Worm (Caenorhabditis elegans) whole organism, midembryonic: ENCODE data around the gene F53B3.5.

Experiments used
- T22C8.4 ChIP-seq: fragments of 200-800 bp; sonication (Bioruptor generic); IDR thresholded peaks from 2 replicates; pipeline ENCODE4 v1.3.6; 2022; ENCODE audit warnings: missing genetic modification characterization, missing compliant biosample characterization
- cog-1 ChIP-seq: sonication (generic microtip); optimal IDR thresholded peaks from 2 replicates; lab custom pipeline; 2016; ENCODE audit warnings: missing genetic modification characterization, missing compliant biosample characterization
- flt-1 ChIP-seq: fragments of 200-800 bp; sonication (Bioruptor generic); IDR thresholded peaks from 2 replicates; pipeline ENCODE4 v1.3.6; 2022; ENCODE audit warnings: missing genetic modification characterization, missing compliant biosample characterization
- klf-2 ChIP-seq: fragments of 200-800 bp; sonication (Bioruptor generic); conservative IDR thresholded peaks from 2 replicates; pipeline ENCODE4 v1.3.6; 2022; ENCODE audit warnings: missing genetic modification reagents, missing genetic modification characterization, missing compliant biosample characterization
- med-1 ChIP-seq: sonication (generic microtip); optimal IDR thresholded peaks from 2 replicates; lab custom pipeline; 2017; ENCODE audit warnings: missing genetic modification characterization, mild to moderate bottlenecking, missing compliant biosample characterization, antibody characterized with exemption, missing genetic modification reagents; ENCODE audit not compliant: insufficient read depth
- ref-1 ChIP-seq: fragments of 200-800 bp; sonication (Bioruptor generic); conservative IDR thresholded peaks from 2 replicates; pipeline ENCODE4 v1.3.6; 2022; ENCODE audit warnings: missing genetic modification reagents, missing genetic modification characterization, missing compliant biosample characterization
- tab-1 ChIP-seq: fragments of 200-800 bp; sonication (Bioruptor generic); IDR thresholded peaks from 2 replicates; pipeline ENCODE4 v1.3.6; 2022; ENCODE audit warnings: missing genetic modification characterization, missing compliant biosample characterization
- ztf-23 ChIP-seq: fragments of 200-800 bp; sonication (Bioruptor generic); IDR thresholded peaks from 2 replicates; pipeline ENCODE4 v1.3.6; 2022; ENCODE audit warnings: missing genetic modification reagents, missing genetic modification characterization, missing compliant biosample characterization
- ztf-29 ChIP-seq: fragments of 200-800 bp; sonication (Bioruptor generic); IDR thresholded peaks from 2 replicates; pipeline ENCODE4 v1.3.6; 2022; ENCODE audit warnings: missing genetic modification reagents, missing genetic modification characterization, missing compliant biosample characterization

The F53B3.5 gene

DNA sequence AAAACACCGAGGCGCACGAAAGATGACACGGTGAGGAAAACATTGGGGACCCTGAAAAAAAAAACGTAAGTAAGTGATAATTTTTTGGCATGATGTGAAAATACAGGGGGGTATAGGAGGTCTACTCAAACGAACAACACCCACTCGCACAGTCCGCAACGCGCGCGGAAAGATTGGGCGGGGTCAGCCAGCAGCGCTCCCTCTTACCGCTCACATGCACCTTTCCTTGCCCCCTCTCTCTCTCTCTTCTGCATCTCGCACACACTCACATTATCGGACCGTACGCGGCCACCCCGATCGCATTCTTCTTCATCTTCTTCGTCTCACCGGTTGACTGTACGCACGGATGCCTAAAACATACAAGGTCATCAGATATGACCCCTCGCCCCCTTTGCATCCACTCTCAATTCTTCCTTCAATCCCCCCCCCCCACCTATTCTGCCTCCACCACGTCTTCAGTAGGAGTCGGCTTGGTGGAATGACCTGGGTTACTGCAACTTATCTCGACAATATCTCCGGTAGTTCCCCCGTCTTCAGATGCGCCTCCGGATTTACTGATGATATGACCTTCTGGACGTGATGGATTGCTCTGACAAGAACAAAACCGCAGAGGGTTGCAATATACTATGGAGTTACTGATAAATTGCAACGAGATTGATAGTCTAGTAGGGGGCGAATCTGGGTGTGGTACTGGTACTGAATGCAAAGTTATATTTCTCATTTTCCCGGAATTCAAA, at the start of gene F53B3.5:
Gene F53B3.5 (minus strand): TSS at position 51 of the 737 bp plus-strand sequence.
- TF ChIP-seq flt-1: peak; percentile 67
- TF ChIP-seq med-1 (GFP tag; lab: Kevin White, UChicago): no peak

DNA sequence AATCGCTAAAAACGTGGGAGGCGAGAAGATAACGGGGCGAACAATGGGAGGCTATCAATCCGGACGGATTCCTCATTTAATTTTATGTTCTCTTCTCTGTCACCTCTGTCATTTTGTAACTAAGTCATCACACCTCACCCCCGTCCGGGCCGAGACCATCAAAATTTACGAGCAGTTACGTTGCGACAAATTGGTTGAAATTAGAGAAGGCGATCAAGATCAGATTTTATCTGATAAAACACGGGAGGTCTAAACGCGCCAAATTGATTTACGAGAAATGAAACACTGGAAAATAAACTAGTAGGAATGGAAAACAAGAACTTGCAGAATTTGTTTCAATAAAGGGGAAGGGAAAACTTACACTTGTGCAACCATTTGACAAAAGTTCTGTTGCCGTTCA, 48.7 kb upstream of the F53B3.5 start:
- no peak for TF ChIP-seq tab-1
- 0 out of 2 replicates have a peak, but pooled peaks have one; percentile 30 for TF ChIP-seq ztf-23
- TF ChIP-seq klf-2 (GFP tag; lab: Robert Waterston, UW): no peak

DNA sequence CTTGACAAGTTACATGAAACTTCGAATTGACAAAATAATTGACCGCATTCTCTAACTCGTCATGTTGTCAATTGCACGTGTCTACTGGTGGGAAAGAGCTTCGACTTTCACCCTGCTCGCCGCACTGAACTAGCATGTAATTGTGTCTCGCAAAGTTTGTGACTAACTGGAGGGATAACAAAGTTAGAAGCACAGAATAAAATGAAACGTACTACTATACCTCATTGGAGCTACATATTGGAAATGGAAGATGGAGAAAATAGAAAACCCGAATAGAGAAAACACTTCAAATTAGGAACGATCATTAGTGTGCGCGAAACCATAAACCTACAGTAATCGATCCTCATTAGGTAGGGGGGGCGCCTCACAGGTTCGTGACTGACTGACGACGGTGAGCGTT, 48.2 kb upstream of the F53B3.5 start:
- no peak for TF ChIP-seq cog-1 (tag; lab: Kevin White, UChicago)
- no peak for TF ChIP-seq ref-1
- no peak for TF ChIP-seq flt-1
- TF ChIP-seq tab-1: no peak
- TF ChIP-seq klf-2 (GFP tag; lab: Robert Waterston, UW): no peak
- no peak for TF ChIP-seq med-1 (GFP tag; lab: Kevin White, UChicago)
- TF ChIP-seq ztf-23: no peak
- TF ChIP-seq T22C8.4 (GFP tag; lab: Robert Waterston, UW): no peak
- no peak for TF ChIP-seq ztf-29

DNA sequence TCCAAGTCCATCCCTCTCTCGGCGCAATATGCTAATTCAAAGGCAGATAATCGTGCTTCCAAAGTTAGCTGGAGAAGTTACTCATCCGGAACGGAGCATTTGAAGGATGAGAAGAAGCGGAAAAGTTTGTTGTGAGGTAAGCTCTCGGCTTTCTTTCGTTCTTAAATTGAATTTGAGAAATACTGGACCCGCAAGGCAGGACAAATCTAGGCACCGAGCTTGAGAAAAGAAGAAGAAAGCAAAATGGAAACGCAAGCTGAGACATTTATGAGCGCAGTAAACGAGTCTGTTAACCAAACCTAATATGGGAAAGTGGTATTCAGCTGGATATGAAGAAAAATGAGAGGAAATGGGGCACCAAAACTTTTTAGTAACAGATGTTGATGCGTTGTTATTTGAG, 46.6 kb upstream of the F53B3.5 start:
- TF ChIP-seq ref-1 (no peak), ztf-29 (no peak), cog-1 (tag; lab: Kevin White, UChicago) (no peak), ztf-23 (no peak), T22C8.4 (GFP tag; lab: Robert Waterston, UW) (no peak), med-1 (GFP tag; lab: Kevin White, UChicago) (no peak), flt-1 (no peak), klf-2 (GFP tag; lab: Robert Waterston, UW) (no peak), tab-1 (no peak)

DNA sequence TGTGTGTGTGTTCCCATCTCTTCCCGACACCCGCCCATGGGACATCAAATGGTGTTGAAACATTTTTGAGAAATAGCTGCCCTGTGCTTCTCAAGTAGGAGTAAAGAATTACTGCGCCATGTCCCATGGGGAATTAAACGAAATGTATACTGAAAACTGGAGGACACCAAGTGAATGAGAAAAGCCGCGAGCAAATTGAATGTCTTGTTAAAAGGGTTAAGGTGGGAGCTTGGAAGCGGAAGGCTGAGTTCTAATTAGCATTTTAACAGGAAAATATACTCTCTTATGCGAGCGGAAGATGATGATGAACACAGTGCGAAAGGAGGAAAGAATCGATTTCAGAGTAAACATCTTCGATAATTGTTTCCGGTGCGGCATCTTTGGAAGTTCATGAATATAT, 45.1 kb upstream of the F53B3.5 start:
- TF ChIP-seq med-1 (GFP tag; lab: Kevin White, UChicago) (no peak), cog-1 (tag; lab: Kevin White, UChicago) (no peak)

DNA sequence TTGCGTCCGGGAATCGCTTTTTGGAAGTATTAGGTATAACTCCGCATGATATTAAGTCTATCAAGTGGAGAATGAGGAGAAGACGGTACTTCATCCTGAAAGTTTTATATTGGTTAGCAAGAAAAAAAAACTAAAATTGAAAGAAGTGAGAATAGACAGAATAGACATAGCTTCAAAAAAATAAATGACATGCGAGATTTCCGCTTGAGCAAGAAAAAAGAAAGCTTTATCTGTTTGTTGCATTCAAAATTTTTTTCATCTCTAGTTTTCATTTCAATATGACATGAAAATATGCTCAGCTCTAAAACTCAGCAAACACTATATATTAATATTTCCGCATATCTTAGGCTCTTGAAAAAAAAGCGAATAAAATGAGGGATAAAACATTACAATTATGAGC, 44.5 kb upstream of the F53B3.5 start, which contains the start of gene hst-3.2:
Gene hst-3.2 (minus strand): TSS at position 101 of the 400 bp plus-strand sequence.
- TF ChIP-seq T22C8.4 (GFP tag; lab: Robert Waterston, UW) (no peak), ref-1 (no peak), cog-1 (tag; lab: Kevin White, UChicago) (no peak), flt-1 (no peak), ztf-29 (no peak), ztf-23 (no peak), med-1 (GFP tag; lab: Kevin White, UChicago) (no peak), tab-1 (no peak), klf-2 (GFP tag; lab: Robert Waterston, UW) (no peak)

DNA sequence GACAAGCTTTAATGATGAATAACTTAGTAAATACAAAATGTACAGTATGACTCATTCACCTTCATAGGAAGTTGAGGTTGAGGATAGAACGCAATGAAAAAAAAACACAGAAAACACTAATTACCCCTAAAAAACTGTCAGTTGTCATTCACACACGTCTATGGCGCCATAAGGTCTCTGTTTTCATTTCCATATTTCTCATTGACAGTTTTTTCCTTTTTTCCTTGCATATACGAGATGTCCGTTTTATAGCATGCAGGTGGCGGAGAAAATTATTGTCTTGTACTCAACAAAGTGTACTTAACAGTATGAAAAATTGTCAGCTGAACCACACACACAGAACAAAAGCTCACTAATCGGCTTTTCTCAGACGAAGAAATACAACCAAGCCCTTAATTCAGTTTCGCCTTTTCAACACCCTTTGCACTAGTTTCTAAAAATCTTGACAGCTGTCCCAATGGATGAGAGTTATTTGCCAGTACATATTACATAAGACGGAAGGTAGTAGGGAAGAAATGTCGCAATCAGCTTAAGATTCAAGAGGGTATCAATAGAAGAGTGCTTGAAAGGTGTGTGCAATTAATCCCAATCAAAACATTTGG, 43.3 kb upstream of the F53B3.5 start:
- no peak for TF ChIP-seq ref-1
- no peak for TF ChIP-seq med-1 (GFP tag; lab: Kevin White, UChicago)
- TF ChIP-seq cog-1 (tag; lab: Kevin White, UChicago): no peak
- TF ChIP-seq ztf-23: no peak

DNA sequence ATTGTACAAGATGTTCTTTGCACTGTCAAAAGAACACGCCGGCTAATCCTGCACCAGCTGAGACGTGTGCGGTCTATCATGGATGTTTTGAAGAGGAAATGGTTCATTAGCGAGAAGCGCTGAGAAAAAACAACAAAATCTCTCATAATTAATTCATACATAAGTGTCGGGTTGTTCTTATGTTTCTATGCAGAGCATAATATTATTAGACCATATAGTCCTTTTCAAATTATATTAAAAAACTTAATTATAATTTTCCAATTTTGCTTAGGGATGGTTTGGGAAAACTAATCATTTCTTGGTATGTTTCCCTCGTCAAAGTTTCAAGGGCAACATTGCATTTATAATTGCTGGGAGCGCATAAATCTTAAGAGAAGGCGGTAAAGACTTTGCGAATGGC, 42.4 kb upstream of the F53B3.5 start:
- TF ChIP-seq tab-1 (no peak), cog-1 (tag; lab: Kevin White, UChicago) (no peak), ztf-23 (no peak), T22C8.4 (GFP tag; lab: Robert Waterston, UW) (no peak), ztf-29 (no peak), flt-1 (no peak), klf-2 (GFP tag; lab: Robert Waterston, UW) (no peak), med-1 (GFP tag; lab: Kevin White, UChicago) (no peak), ref-1 (no peak)

DNA sequence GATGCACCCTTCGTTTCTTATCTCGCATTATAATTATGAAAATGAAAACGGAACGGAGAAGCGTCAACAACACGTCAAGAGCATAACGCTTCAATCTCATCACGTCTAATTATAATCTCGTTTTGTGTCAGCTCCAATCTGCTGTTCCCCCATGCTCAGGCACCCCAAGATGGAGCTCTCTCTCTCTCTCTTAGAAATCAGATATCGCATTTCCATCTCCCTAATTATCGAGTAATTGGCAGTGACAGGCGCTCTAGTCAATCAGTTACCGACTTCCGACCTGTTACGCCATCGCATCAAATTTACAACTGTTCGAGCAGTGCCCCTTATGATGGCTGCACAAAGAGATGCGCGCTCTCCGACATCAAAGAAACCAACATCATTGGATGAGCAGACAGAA, 41.1 kb upstream of the F53B3.5 start:
- TF ChIP-seq cog-1 (tag; lab: Kevin White, UChicago) (peak; percentile 59), tab-1 (no peak)

DNA sequence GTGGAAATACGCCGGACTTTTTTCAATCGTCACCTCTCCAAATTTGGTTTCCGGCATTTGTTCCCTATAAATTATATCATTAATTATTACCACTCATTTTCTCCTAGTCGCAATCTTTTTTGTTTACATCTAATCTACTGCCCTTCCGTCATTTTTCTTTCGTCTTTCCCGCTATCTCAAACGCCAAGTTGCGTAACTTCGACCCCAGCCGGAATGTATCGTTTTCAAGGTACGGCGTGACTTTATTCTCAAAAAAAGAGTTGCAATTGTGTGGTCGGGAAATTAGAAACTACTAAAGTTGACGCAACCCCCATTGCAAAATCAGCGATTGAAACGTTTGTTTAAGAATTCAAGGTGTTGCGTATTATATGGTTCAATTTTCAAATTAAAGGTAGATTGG, 40.1 kb upstream of the F53B3.5 start:
- TF ChIP-seq ref-1 (no peak), T22C8.4 (GFP tag; lab: Robert Waterston, UW) (no peak), ztf-29 (no peak), klf-2 (GFP tag; lab: Robert Waterston, UW) (no peak)

DNA sequence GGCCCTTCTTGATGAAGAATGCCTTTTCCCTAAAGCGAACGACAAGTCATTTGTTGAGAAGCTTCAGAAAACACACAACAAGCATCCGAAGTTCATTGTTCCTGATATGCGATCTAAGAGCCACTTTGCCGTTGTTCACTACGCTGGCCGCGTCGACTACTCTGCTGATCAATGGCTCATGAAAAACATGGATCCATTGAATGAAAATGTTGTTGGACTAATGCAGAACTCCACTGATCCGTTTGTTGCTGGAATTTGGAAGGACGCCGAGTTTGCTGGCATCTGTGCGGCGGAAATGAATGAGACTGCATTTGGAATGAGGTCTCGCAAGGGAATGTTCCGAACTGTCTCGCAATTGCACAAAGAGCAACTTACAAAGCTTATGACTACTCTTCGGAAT, 33.3 kb upstream of the F53B3.5 start:
- TF ChIP-seq cog-1 (tag; lab: Kevin White, UChicago): no peak
- no peak for TF ChIP-seq med-1 (GFP tag; lab: Kevin White, UChicago)
- no peak for TF ChIP-seq tab-1
- TF ChIP-seq ref-1: no peak
- TF ChIP-seq T22C8.4 (GFP tag; lab: Robert Waterston, UW): no peak
